Fruit fly (Drosophila melanogaster) whole organism, embryonic: Measurements from ENCODE around the gene HIP-R.

Experiments used
- Aef1 ChIP-seq: fragments of 200-800 bp; sonication (Bioruptor generic); IDR thresholded peaks from 3 replicates; pipeline ENCODE4 v1.3.6; 2022; ENCODE audit warnings: missing biosample characterization, missing genetic modification characterization
- Bdp1 ChIP-seq: fragments of 200-800 bp; sonication (Bioruptor generic); optimal IDR thresholded peaks from 3 replicates; lab custom pipeline; 2016; ENCODE audit warnings: missing biosample characterization, missing genetic modification characterization
- CG10321 ChIP-seq: fragments of 200-800 bp; sonication (Bioruptor generic); IDR thresholded peaks from 2 replicates; pipeline ENCODE4 v1.3.6; 2022; ENCODE audit warnings: missing biosample characterization, missing genetic modification characterization
- CG10431 ChIP-seq: fragments of 200-800 bp; sonication (Bioruptor generic); optimal IDR thresholded peaks from 3 replicates; lab custom pipeline; 2018; ENCODE audit warnings: missing biosample characterization, mild to moderate bottlenecking, missing genetic modification characterization
- CG11093 ChIP-seq: fragments of 200-800 bp; sonication (Bioruptor generic); IDR thresholded peaks from 3 replicates; pipeline ENCODE4 v1.3.6; 2022; ENCODE audit warnings: missing biosample characterization, missing genetic modification characterization
- CG17568 ChIP-seq: fragments of 200-800 bp; sonication (Bioruptor generic); optimal IDR thresholded peaks from 2 replicates; lab custom pipeline; 2018; ENCODE audit warnings: missing biosample characterization, mild to moderate bottlenecking, missing genetic modification characterization, moderate library complexity
- CG17829 ChIP-seq: fragments of 200-800 bp; optimal IDR thresholded peaks from 2 replicates; lab custom pipeline; 2019; ENCODE audit warnings: missing biosample characterization, mild to moderate bottlenecking, missing genetic modification characterization, moderate library complexity
- CG3838 ChIP-seq: fragments of 200-800 bp; sonication (Bioruptor generic); optimal IDR thresholded peaks from 3 replicates; lab custom pipeline; 2016; ENCODE audit warnings: missing biosample characterization, missing genetic modification characterization
- CG4820 ChIP-seq: fragments of 200-800 bp; sonication (Bioruptor generic); optimal IDR thresholded peaks from 3 replicates; lab custom pipeline; 2016; ENCODE audit warnings: missing biosample characterization, missing genetic modification characterization
- CG6813 ChIP-seq: fragments of 200-800 bp; sonication (Bioruptor generic); optimal IDR thresholded peaks from 2 replicates; lab custom pipeline; 2017; ENCODE audit warnings: missing biosample characterization, missing genetic modification characterization, mild to moderate bottlenecking, moderate library complexity, missing genetic modification reagents
- CG8089 ChIP-seq: fragments of 200-800 bp; sonication (Bioruptor generic); optimal IDR thresholded peaks from 3 replicates; lab custom pipeline; 2016; ENCODE audit warnings: missing biosample characterization, missing genetic modification characterization
- CG8359 ChIP-seq: fragments of 200-800 bp; sonication (Bioruptor generic); optimal IDR thresholded peaks from 2 replicates; lab custom pipeline; 2017; ENCODE audit warnings: missing biosample characterization, mild to moderate bottlenecking, missing genetic modification characterization, borderline replicate concordance
- CG9437 ChIP-seq: fragments of 200-800 bp; sonication (Bioruptor generic); optimal IDR thresholded peaks from 2 replicates; lab custom pipeline; 2018; ENCODE audit warnings: missing biosample characterization, mild to moderate bottlenecking, missing genetic modification characterization
- CG9876 ChIP-seq: fragments of 200-800 bp; sonication (Bioruptor generic); optimal IDR thresholded peaks from 2 replicates; lab custom pipeline; 2016; ENCODE audit warnings: missing biosample characterization, missing genetic modification characterization
- CTCF ChIP-seq: fragments of 200-800 bp; sonication (Bioruptor generic); optimal IDR thresholded peaks from 2 replicates; lab custom pipeline; 2017; ENCODE audit warnings: missing biosample characterization, mild to moderate bottlenecking, missing genetic modification characterization, moderate library complexity
- Dip3 ChIP-seq: fragments of 200-800 bp; sonication (Bioruptor generic); optimal IDR thresholded peaks from 3 replicates; lab custom pipeline; 2016; ENCODE audit warnings: missing biosample characterization, missing genetic modification characterization
- Drgx ChIP-seq: fragments of 200-800 bp; sonication (Bioruptor generic); IDR thresholded peaks from 2 replicates; pipeline ENCODE4 v1.3.6; 2022; ENCODE audit warnings: missing biosample characterization, missing genetic modification characterization
- Ets65A ChIP-seq: fragments of 200-800 bp; sonication (Bioruptor generic); peaks from one replicate; lab custom pipeline; 2016; ENCODE audit warnings: missing biosample characterization, missing genetic modification characterization
- Ets97D ChIP-seq: fragments of 200-800 bp; sonication (Bioruptor generic); optimal IDR thresholded peaks from 3 replicates; lab custom pipeline; 2016; ENCODE audit warnings: missing biosample characterization, missing genetic modification characterization
- H2.0 ChIP-seq: fragments of 200-800 bp; sonication (Bioruptor generic); IDR thresholded peaks from 2 replicates; pipeline ENCODE4 v1.3.6; 2022; ENCODE audit warnings: missing biosample characterization, missing genetic modification characterization
- HmgZ ChIP-seq: fragments of 200-800 bp; sonication (Bioruptor generic); optimal IDR thresholded peaks from 2 replicates; lab custom pipeline; 2018; ENCODE audit warnings: missing biosample characterization, mild to moderate bottlenecking, missing genetic modification characterization
- Jarid2 ChIP-seq: fragments of 200-800 bp; sonication (Bioruptor generic); optimal IDR thresholded peaks from 3 replicates; lab custom pipeline; 2017; ENCODE audit warnings: mild to moderate bottlenecking, missing biosample characterization, missing genetic modification reagents, missing genetic modification characterization
- Med ChIP-seq: fragments of 200-800 bp; sonication (Bioruptor generic); peaks from one replicate; lab custom pipeline; 2016; ENCODE audit warnings: missing biosample characterization, missing genetic modification characterization, mild to moderate bottlenecking, inconsistent platforms, moderate library complexity
- Neu2 ChIP-seq: fragments of 200-800 bp; sonication (Bioruptor generic); optimal IDR thresholded peaks from 3 replicates; lab custom pipeline; 2016; ENCODE audit warnings: missing biosample characterization, missing genetic modification characterization, borderline replicate concordance
- Oaz ChIP-seq: fragments of 200-800 bp; sonication (Bioruptor generic); IDR thresholded peaks from 2 replicates; pipeline ENCODE4 v1.3.6; 2022; ENCODE audit warnings: missing biosample characterization, missing genetic modification characterization
- Opbp ChIP-seq: fragments of 200-800 bp; sonication (Bioruptor generic); IDR thresholded peaks from 3 replicates; pipeline ENCODE4 v1.3.6; 2022; ENCODE audit warnings: missing biosample characterization, missing genetic modification characterization; ENCODE audit not compliant: partially characterized antibody
- Spps ChIP-seq: fragments of 200-800 bp; sonication (Bioruptor generic); optimal IDR thresholded peaks from 2 replicates; lab custom pipeline; 2018; ENCODE audit warnings: missing biosample characterization, mild to moderate bottlenecking, missing genetic modification characterization
- Sry-β ChIP-seq: fragments of 200-800 bp; sonication (Bioruptor generic); optimal IDR thresholded peaks from 2 replicates; lab custom pipeline; 2018; ENCODE audit warnings: missing biosample characterization, mild to moderate bottlenecking, missing genetic modification characterization, moderate library complexity
- bsh ChIP-seq, 2 experiments: fragments of 200-800 bp; sonication (Bioruptor generic); optimal IDR thresholded peaks; 2 replicates each; lab custom pipeline; 2017 to 2018; ENCODE audit warnings: mild to moderate bottlenecking in 2 of 2, missing biosample characterization in 2 of 2, missing genetic modification characterization in 2 of 2, moderate library complexity in 1 of 2
- btn ChIP-seq: fragments of 200-800 bp; sonication (Bioruptor generic); optimal IDR thresholded peaks from 2 replicates; lab custom pipeline; 2016; ENCODE audit warnings: missing biosample characterization, missing genetic modification characterization
- cg ChIP-seq: fragments of 200-800 bp; sonication (Bioruptor generic); optimal IDR thresholded peaks from 3 replicates; lab custom pipeline; 2019; ENCODE audit warnings: missing biosample characterization, mild to moderate bottlenecking, missing genetic modification characterization, moderate library complexity
- dmrt11E ChIP-seq: fragments of 200-800 bp; sonication (Bioruptor generic); optimal IDR thresholded peaks from 3 replicates; lab custom pipeline; 2018; ENCODE audit warnings: missing biosample characterization, mild to moderate bottlenecking, missing genetic modification characterization, moderate library complexity
- ftz-f1 ChIP-seq: fragments of 200-800 bp; sonication (Bioruptor generic); optimal IDR thresholded peaks from 2 replicates; lab custom pipeline; 2016; ENCODE audit warnings: missing biosample characterization, missing genetic modification characterization
- hkb ChIP-seq, 2 experiments: fragments of 200-800 bp in 1 of 2; fragments of >200 bp in 1 of 2; sonication (Bioruptor generic) in 1 of 2; IDR thresholded peaks in 1 of 2; optimal IDR thresholded peaks in 1 of 2; 2 replicates each; pipeline versions ENCODE4 v1.3.6 to Lab custom; 2017 to 2022; ENCODE audit warnings: missing biosample characterization in 1 of 2, missing genetic modification characterization in 1 of 2
- insv ChIP-seq, 2 experiments: fragments of 200-800 bp; sonication (Bioruptor generic); optimal IDR thresholded peaks; 3 replicates each; lab custom pipeline; 2016 to 2018; ENCODE audit warnings: missing biosample characterization in 2 of 2, missing genetic modification characterization in 2 of 2
- klu ChIP-seq: fragments of 200-800 bp; sonication (Bioruptor generic); IDR thresholded peaks from 2 replicates; pipeline ENCODE4 v1.3.6; 2022; ENCODE audit warnings: missing biosample characterization, missing genetic modification characterization
- mam ChIP-seq: fragments of 200-800 bp; sonication (Bioruptor generic); optimal IDR thresholded peaks from 3 replicates; lab custom pipeline; 2016; ENCODE audit warnings: missing biosample characterization, missing genetic modification characterization
- pan ChIP-seq, 4 experiments: fragments of >200 bp in 3 of 4; fragments of 200-800 bp in 1 of 4; sonication (Bioruptor generic) in 1 of 4; optimal IDR thresholded peaks in 3 of 4; IDR thresholded peaks in 1 of 4; 2 replicates each; pipeline versions ENCODE4 v1.3.6 to Lab custom; 2017 to 2022; ENCODE audit warnings: missing biosample characterization in 2 of 4, missing genetic modification characterization in 2 of 4, mixed read lengths in 1 of 4
- phol ChIP-seq: fragments of 200-800 bp; sonication (Bioruptor generic); optimal IDR thresholded peaks from 3 replicates; lab custom pipeline; 2018; ENCODE audit warnings: missing biosample characterization, mild to moderate bottlenecking, missing genetic modification characterization, moderate library complexity
- prd ChIP-seq, 3 experiments: fragments of >200 bp in 2 of 3; fragments of 200-800 bp in 1 of 3; sonication (Bioruptor generic) in 1 of 3; optimal IDR thresholded peaks in 2 of 3; IDR thresholded peaks in 1 of 3; 2 replicates in 2 of 3; 3 replicates in 1 of 3; pipeline versions ENCODE4 v1.3.6 to Lab custom; 2017 to 2022; ENCODE audit warnings: missing biosample characterization in 1 of 3, missing genetic modification characterization in 1 of 3
- pum ChIP-seq: fragments of 200-800 bp; sonication (Bioruptor generic); optimal IDR thresholded peaks from 2 replicates; lab custom pipeline; 2016; ENCODE audit warnings: missing biosample characterization, missing genetic modification characterization
- schlank ChIP-seq: fragments of 200-800 bp; sonication (Bioruptor generic); optimal IDR thresholded peaks from 2 replicates; lab custom pipeline; 2018; ENCODE audit warnings: missing biosample characterization, mild to moderate bottlenecking, missing genetic modification characterization
- slp2 ChIP-seq: fragments of 200-800 bp; sonication (Bioruptor generic); optimal IDR thresholded peaks from 2 replicates; lab custom pipeline; 2016; ENCODE audit warnings: missing biosample characterization, missing genetic modification characterization
- toy ChIP-seq: fragments of 200-800 bp; sonication (Bioruptor generic); IDR thresholded peaks from 2 replicates; pipeline ENCODE4 v1.3.6; 2022; ENCODE audit warnings: missing biosample characterization, missing genetic modification characterization
- tx ChIP-seq: fragments of 200-800 bp; sonication (Bioruptor generic); optimal IDR thresholded peaks from 2 replicates; lab custom pipeline; 2016; ENCODE audit warnings: missing biosample characterization, missing genetic modification characterization
- wdn ChIP-seq: fragments of 200-800 bp; sonication (Bioruptor generic); IDR thresholded peaks from 2 replicates; pipeline ENCODE4 v1.3.6; 2022; ENCODE audit warnings: missing biosample characterization, missing genetic modification characterization
- wor ChIP-seq: fragments of 200-800 bp; sonication (Bioruptor generic); IDR thresholded peaks from 2 replicates; pipeline ENCODE4 v1.3.6; 2022; ENCODE audit warnings: missing biosample characterization, missing genetic modification characterization
- zf30C ChIP-seq: fragments of 200-800 bp; sonication (Bioruptor generic); optimal IDR thresholded peaks from 3 replicates; lab custom pipeline; 2018; ENCODE audit warnings: missing biosample characterization, mild to moderate bottlenecking, missing genetic modification characterization

The HIP-R gene

dm6 chrX:3837628-3838027 lies 47.9 kb downstream of the HIP-R start (continued):
- TF ChIP-seq Bdp1 (GFP tag; lab: Kevin White, UChicago) (no peak), tx (GFP tag; lab: Kevin White, UChicago) (no peak), wdn (GFP tag; lab: Robert Waterston, UW) (no peak), CG10431 (GFP tag; lab: Kevin White, UChicago) (no peak), prd (optimal IDR thresholded peaks at IDR 0.05; lab: Kevin White, UChicago) (no peak), prd (GFP tag; IDR thresholded peaks at IDR 0.05; lab: Robert Waterston, UW) (peak; percentile 58; the same call in 2 of the 3 replicates), Aef1 (GFP tag; lab: Robert Waterston, UW) (no peak), phol (tag; lab: Kevin White, UChicago) (peak; percentile 6), hkb (optimal IDR thresholded peaks at IDR 0.05; lab: Kevin White, UChicago) (no peak), hkb (GFP tag; IDR thresholded peaks at IDR 0.05; lab: Robert Waterston, UW) (no peak), CG6813 (no peak), HmgZ (tag; lab: Kevin White, UChicago) (no peak), klu (GFP tag; lab: Robert Waterston, UW) (no peak), Ets65A (peak; percentile 51), Oaz (no peak), dmrt11E (tag; lab: Kevin White, UChicago) (peak; percentile 35)
- TF ChIP-seq, all 482 proteins: peak for 25

dm6 chrX:3838648-3839047 lies 48.9 kb downstream of the HIP-R start:
- TF ChIP-seq Spps (tag; lab: Kevin White, UChicago) (peak; percentile 24), mam (GFP tag; lab: Kevin White, UChicago) (peak; percentile 68), toy (GFP tag; lab: Robert Waterston, UW) (0 out of 2 replicates have a peak, but pooled peaks have one; percentile 39), schlank (peak; percentile 22), CG10321 (GFP tag; lab: Robert Waterston, UW) (peak; percentile 17; the same call in 1 of the 2 replicates), Ets97D (GFP tag; lab: Kevin White, UChicago) (peak; percentile 17), insv (GFP tag; optimal IDR thresholded peaks at IDR 0.05; lab: Kevin White, UChicago) (no peak), Jarid2 (peak; percentile 44), tx (GFP tag; lab: Kevin White, UChicago) (peak; percentile 73), CG9876 (GFP tag; lab: Kevin White, UChicago) (peak; percentile 61), Dip3 (peak; percentile 74), slp2 (GFP tag; lab: Kevin White, UChicago) (peak; percentile 70), btn (GFP tag; lab: Kevin White, UChicago) (peak; percentile 64), Neu2 (GFP tag; lab: Kevin White, UChicago) (no peak), CG17829 (peak; percentile 69), CG8359 (GFP tag; lab: Kevin White, UChicago) (peak; percentile 54), CG11093 (GFP tag; lab: Robert Waterston, UW) (peak; percentile 58; the same call in 2 of the 3 replicates), pum (peak; percentile 58), wor (peak; percentile 61), CG9437 (GFP tag; lab: Kevin White, UChicago) (peak; percentile 53), CG17568 (GFP tag; lab: Kevin White, UChicago) (peak; percentile 73), cg (no peak), CTCF (GFP tag; lab: Kevin White, UChicago) (peak; percentile 15), Opbp (GFP tag; lab: Robert Waterston, UW) (no peak), Sry-β (GFP tag; lab: Kevin White, UChicago) (peak; percentile 4), ftz-f1 (GFP tag; lab: Kevin White, UChicago) (no peak), H2.0 (GFP tag; lab: Robert Waterston, UW) (peak; percentile 80), CG4820 (peak; percentile 68), Med (GFP tag; lab: Kevin White, UChicago) (peak; percentile 95), wdn (GFP tag; lab: Robert Waterston, UW) (peak; percentile 39; the same call in 1 of the 2 replicates), zf30C (GFP tag; lab: Kevin White, UChicago) (peak; percentile 72), CG3838 (GFP tag; lab: Kevin White, UChicago) (peak; percentile 37), Drgx (GFP tag; lab: Robert Waterston, UW) (peak; percentile 71), CG8089 (GFP tag; lab: Kevin White, UChicago) (peak; percentile 67), pan (optimal IDR thresholded peaks at IDR 0.05; lab: Kevin White, UChicago) (no peak), pan (GFP tag; optimal IDR thresholded peaks at IDR 0.05 in 1 of 2, IDR thresholded peaks at IDR 0.05 in 1 of 2) (peak in 1 of 2 experiments; percentile 80), bsh (GFP tag; optimal IDR thresholded peaks at IDR 0.05; lab: Kevin White, UChicago) (peak in 1 of 2 experiments; percentile 80)
